Worm (Caenorhabditis elegans): ENCODE measurements around the gene prdx-3.
A peak's percentile ranks its signal among the peaks of the same experiment; 100 is the strongest.

DNA sequence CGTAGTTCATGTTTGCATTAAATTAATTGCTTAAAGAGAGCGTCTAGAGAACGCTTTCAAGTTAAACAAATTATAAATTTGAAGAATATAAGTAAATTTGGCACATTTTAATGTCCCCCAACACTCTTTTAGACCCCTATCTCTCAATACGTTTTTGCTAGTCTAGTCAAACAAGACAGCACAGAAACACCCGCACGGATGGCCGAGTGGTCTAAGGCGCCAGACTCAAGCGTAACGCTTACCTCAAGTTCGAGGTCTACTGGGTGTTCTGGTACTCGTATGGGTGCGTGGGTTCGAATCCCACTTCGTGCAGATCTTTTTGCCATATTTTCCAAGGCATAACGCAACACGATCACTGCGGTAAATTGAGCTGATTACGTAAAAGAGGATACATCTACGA lies 44.9 kb upstream of the prdx-3 start:
- TF ChIP-seq klf-2 (GFP tag; conservative IDR thresholded peaks at IDR 0.05) (no peak), tab-1 (GFP tag; IDR thresholded peaks at IDR 0.05) (no peak), flt-1 (GFP tag; IDR thresholded peaks at IDR 0.05) (0 out of 2 replicates have a peak, but pooled peaks have one; percentile 6), ztf-23 (GFP tag; IDR thresholded peaks at IDR 0.05) (no peak)

Measured in whole organism, midembryonic.